Worm (Caenorhabditis elegans) whole organism, early embryonic: ENCODE measurements around the gene pgph-3.

Experiments used
- B0310.2 ChIP-seq: sonication (generic microtip); optimal IDR thresholded peaks from 2 replicates; lab custom pipeline; 2016; ENCODE audit warnings: mild to moderate bottlenecking, missing genetic modification characterization, missing compliant biosample characterization
- F13C5.2 ChIP-seq: sonication (generic microtip); optimal IDR thresholded peaks from 2 replicates; lab custom pipeline; 2017; ENCODE audit warnings: mild to moderate bottlenecking, missing genetic modification characterization, inconsistent platforms, missing compliant biosample characterization
- aly-1 ChIP-seq: sonication (generic microtip); optimal IDR thresholded peaks from 2 replicates; lab custom pipeline; 2016; ENCODE audit warnings: missing genetic modification characterization, missing compliant biosample characterization
- ama-1 ChIP-seq: fragments of 150-350 bp; optimal IDR thresholded peaks from 2 replicates; lab custom pipeline; 2014
- ceh-13 ChIP-seq: fragments of 200-800 bp; sonication (Bioruptor generic); optimal IDR thresholded peaks from 2 replicates; lab custom pipeline; 2018; ENCODE audit warnings: mild to moderate bottlenecking, missing genetic modification characterization, missing compliant biosample characterization
- ceh-36 ChIP-seq: sonication (generic microtip); optimal IDR thresholded peaks from 2 replicates; lab custom pipeline; 2016; ENCODE audit warnings: missing genetic modification characterization, inconsistent platforms, missing compliant biosample characterization
- ets-7 ChIP-seq: sonication (generic microtip); optimal IDR thresholded peaks from 2 replicates; lab custom pipeline; 2016; ENCODE audit warnings: missing genotype, missing genetic modification characterization, missing compliant biosample characterization
- flt-1 ChIP-seq: fragments of 200-800 bp; sonication (Bioruptor generic); IDR thresholded peaks from 2 replicates; pipeline ENCODE4 v1.3.6; 2022; ENCODE audit warnings: missing genetic modification characterization, missing compliant biosample characterization
- hmbx-1 ChIP-seq: sonication (generic microtip); optimal IDR thresholded peaks from 2 replicates; lab custom pipeline; 2016; ENCODE audit warnings: mild to moderate bottlenecking, missing genetic modification characterization, missing compliant biosample characterization
- hmg-4 ChIP-seq: fragments of 200-800 bp; sonication (Bioruptor generic); optimal IDR thresholded peaks from 2 replicates; lab custom pipeline; 2018; ENCODE audit warnings: mild to moderate bottlenecking, missing genetic modification characterization, missing compliant biosample characterization
- hnd-1 ChIP-seq: sonication (generic microtip); optimal IDR thresholded peaks from 2 replicates; lab custom pipeline; 2016; ENCODE audit warnings: missing genetic modification characterization, missing compliant biosample characterization
- pes-1 ChIP-seq: fragments of 200-800 bp; sonication (Bioruptor generic); IDR thresholded peaks from 2 replicates; pipeline ENCODE4 v1.3.6; 2022; ENCODE audit warnings: missing genetic modification reagents, missing genetic modification characterization, missing compliant biosample characterization
- scrt-1 ChIP-seq: fragments of 200-800 bp; sonication (Bioruptor generic); IDR thresholded peaks from 2 replicates; pipeline ENCODE4 v1.3.6; 2022; ENCODE audit warnings: missing genetic modification characterization, missing compliant biosample characterization
- sea-1 ChIP-seq: fragments of 200-800 bp; sonication (Bioruptor generic); conservative IDR thresholded peaks from 2 replicates; pipeline ENCODE4 v1.3.6; 2022; ENCODE audit warnings: missing genetic modification characterization, missing compliant biosample characterization
- tbx-11 ChIP-seq: fragments of 200-800 bp; sonication (Bioruptor generic); IDR thresholded peaks from 2 replicates; pipeline ENCODE4 v1.3.6; 2022; ENCODE audit warnings: missing genetic modification characterization, missing compliant biosample characterization
- tbx-37 ChIP-seq: fragments of 200-800 bp; sonication (Bioruptor generic); conservative IDR thresholded peaks from 2 replicates; pipeline ENCODE4 v1.3.6; 2022; ENCODE audit warnings: missing genetic modification reagents, missing genetic modification characterization, missing compliant biosample characterization
- tra-4 ChIP-seq: sonication (generic microtip); optimal IDR thresholded peaks from 2 replicates; lab custom pipeline; 2017; ENCODE audit warnings: missing genetic modification characterization, missing compliant biosample characterization

Gene pgph-3

DNA sequence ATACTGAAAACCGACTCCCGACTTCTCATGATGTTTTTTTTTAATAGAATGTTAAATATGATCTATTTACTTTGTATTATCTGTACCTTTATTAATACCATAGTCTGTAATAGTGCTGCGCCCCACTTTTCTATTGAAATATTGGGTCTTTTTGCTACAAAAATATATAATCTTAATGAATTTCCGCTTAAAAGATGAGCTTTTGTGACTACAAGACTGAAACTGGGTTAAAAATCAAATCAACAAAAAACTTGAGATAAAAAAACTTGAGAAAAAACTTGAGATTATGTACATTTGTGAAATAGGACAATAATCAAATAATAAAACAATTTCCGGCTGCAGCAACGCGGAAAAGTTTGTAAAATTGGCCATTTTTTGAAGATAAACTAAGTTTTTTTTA lies 32.9 kb downstream of the pgph-3 start, which contains the start of gene K09H11.15:
Gene K09H11.15, minus strand, starts transcription at position 101 of the 400 bp plus-strand sequence.
- TF ChIP-seq tbx-37, result no peak

DNA sequence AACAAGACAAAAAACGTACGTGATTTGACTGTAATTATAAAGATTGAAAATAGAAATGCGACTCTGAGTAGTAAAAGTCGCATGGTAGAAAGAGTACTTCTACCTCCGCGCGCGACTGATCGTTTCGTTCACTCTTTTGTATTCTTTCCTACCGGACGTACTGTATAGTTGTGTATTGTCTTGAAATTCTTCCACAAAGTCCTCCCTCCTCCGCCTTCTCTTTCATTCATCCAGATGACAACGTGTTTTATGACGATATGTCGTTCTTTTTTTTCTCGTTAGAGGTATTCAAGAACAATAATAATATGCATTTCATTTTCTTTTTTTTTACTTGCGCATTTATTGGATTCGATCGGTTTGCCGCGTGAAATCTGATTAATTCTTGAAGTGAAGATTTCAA lies 37.2 kb downstream of the pgph-3 start, which contains the start of gene K09H11.4:
Gene K09H11.4, minus strand, starts transcription at position 101 of the 400 bp plus-strand sequence.
- TF ChIP-seq flt-1 (GFP tag; lab: Robert Waterston, UW), result no peak
- TF ChIP-seq tra-4 (tag; lab: Kevin White, UChicago), result no peak
- no peak for TF ChIP-seq tbx-11 (GFP tag; lab: Robert Waterston, UW)
- no peak for TF ChIP-seq sea-1 (GFP tag; lab: Robert Waterston, UW)
- TF ChIP-seq ceh-13 (GFP tag; lab: Kevin White, UChicago), result no peak
- no peak for TF ChIP-seq scrt-1 (GFP tag; lab: Robert Waterston, UW)
- no peak for TF ChIP-seq hmbx-1 (tag; lab: Kevin White, UChicago)
- TF ChIP-seq ets-7 (tag; lab: Kevin White, UChicago), result no peak
- no peak for TF ChIP-seq pes-1 (GFP tag; lab: Robert Waterston, UW)
- no peak for TF ChIP-seq hmg-4 (GFP tag; lab: Kevin White, UChicago)
- no peak for TF ChIP-seq ceh-36

DNA sequence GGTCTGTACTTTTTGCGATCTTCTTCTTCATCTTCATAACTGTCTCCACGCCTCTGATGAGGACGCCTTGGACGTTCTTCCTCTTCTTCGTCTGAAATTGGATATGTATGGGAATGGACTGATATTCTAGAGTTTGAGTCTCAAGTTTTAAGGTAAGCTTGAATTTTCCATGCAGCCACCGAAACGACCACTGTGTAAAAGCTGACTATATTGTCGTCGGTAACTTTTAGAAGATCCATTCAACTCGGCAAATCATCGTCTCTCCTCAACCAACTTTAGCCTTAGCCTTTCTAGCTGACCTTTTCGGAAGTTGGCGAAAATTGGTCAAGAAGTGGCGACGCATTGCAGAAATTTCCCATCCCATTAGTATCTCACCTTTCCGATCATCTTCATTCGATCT lies 39.3 kb downstream of the pgph-3 start:
- TF ChIP-seq tra-4 (tag; lab: Kevin White, UChicago), result no peak

DNA sequence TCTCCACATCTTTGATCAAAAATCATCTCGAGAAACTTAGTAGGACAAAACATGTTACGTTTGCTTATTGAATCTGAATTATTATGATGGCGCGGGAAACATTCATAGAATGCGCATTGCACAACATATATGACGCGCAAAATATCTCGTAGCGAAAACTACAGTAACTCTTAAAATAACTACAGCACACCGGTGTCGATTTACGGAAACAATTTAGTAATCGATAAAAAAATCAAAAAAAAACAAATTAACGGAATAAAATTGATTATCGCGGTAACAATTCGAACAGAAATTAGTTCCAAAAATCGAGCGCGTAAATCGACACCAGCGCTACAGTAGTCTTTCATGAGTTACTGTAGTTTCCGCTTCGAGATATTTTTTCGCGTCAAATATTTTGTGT lies 41.6 kb downstream of the pgph-3 start:
- TF ChIP-seq flt-1 (GFP tag; lab: Robert Waterston, UW) (no peak), hnd-1 (no peak), tra-4 (tag; lab: Kevin White, UChicago) (no peak), scrt-1 (GFP tag; lab: Robert Waterston, UW) (no peak), hmbx-1 (tag; lab: Kevin White, UChicago) (no peak), tbx-37 (no peak), ceh-36 (no peak), B0310.2 (tag; lab: Kevin White, UChicago) (no peak), ama-1 (no peak), ceh-13 (GFP tag; lab: Kevin White, UChicago) (no peak), pes-1 (GFP tag; lab: Robert Waterston, UW) (no peak), aly-1 (tag; lab: Kevin White, UChicago) (no peak), tbx-11 (GFP tag; lab: Robert Waterston, UW) (no peak), ets-7 (tag; lab: Kevin White, UChicago) (no peak), sea-1 (GFP tag; lab: Robert Waterston, UW) (no peak), hmg-4 (GFP tag; lab: Kevin White, UChicago) (no peak)

DNA sequence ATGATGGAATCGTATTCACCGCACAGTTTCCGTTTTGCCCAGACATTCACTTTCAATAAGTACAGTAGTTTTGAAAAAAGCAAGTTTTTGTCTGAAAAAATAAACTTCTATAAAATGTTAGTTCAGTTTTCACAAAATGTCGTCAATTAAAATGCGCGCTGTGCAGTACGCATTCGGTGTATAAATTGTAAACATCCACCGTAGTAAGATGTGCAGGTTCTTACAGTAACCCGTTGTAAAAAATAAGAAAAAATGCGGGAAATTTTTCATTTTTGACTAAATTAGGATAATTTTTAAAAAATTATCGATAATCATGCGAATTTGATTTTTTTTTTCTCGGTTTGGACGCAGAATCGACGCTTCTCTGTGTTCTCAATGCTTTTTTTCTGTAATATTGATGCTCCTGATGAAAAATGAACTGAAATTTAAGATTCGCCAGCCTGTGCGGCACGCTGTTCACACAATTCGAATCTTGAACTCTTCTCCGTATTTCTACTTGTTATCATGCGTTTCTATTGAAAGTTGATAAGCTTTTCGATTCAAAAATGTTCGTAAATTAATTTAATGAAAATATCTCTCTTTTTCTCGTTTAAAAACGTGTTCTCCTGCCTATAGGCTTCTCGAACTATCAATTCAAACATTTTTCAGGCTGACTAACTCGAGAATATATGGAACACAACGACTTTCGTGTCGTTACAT lies 46.3 kb downstream of the pgph-3 start, which contains the start of gene rga-3:
Gene rga-3, plus strand, starts transcription at position 649 of the 699 bp plus-strand sequence.
- TF ChIP-seq tbx-37 (no peak), ets-7 (tag; lab: Kevin White, UChicago) (no peak), pes-1 (GFP tag; lab: Robert Waterston, UW) (no peak), ama-1 (no peak), hnd-1 (no peak), aly-1 (tag; lab: Kevin White, UChicago) (no peak), F13C5.2 (tag; lab: Kevin White, UChicago) (no peak)

DNA sequence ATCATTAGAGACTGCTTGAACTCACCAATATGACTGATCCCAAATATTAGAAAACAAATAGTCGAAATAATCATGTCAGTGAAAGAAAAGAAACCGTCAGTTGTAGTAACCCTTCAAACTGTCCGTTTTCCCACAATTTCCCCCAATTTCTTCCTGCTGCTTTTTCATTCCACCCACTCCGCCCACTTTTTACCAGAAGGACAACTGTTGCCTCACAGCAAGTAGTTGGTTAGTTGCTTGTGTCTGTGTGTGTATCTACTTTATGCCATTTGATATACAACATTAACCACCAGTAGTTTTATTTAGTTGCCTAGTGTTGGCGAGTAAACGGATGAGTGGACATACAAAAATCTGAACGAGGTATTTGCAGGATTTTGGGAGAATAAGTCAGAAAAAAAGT lies 47.1 kb downstream of the pgph-3 start, which contains the start of gene K09H11.9:
Gene K09H11.9, minus strand, starts transcription at position 101 of the 400 bp plus-strand sequence.
- TF ChIP-seq scrt-1 (GFP tag; lab: Robert Waterston, UW) (no peak), flt-1 (GFP tag; lab: Robert Waterston, UW) (no peak), B0310.2 (tag; lab: Kevin White, UChicago) (no peak), hnd-1 (no peak), tra-4 (tag; lab: Kevin White, UChicago) (no peak), tbx-11 (GFP tag; lab: Robert Waterston, UW) (no peak), ama-1 (no peak), ceh-13 (GFP tag; lab: Kevin White, UChicago) (no peak), sea-1 (GFP tag; lab: Robert Waterston, UW) (no peak), hmbx-1 (tag; lab: Kevin White, UChicago) (no peak), ets-7 (tag; lab: Kevin White, UChicago) (no peak), pes-1 (GFP tag; lab: Robert Waterston, UW) (no peak), ceh-36 (no peak), hmg-4 (GFP tag; lab: Kevin White, UChicago) (no peak), aly-1 (tag; lab: Kevin White, UChicago) (no peak), tbx-37 (no peak), F13C5.2 (tag; lab: Kevin White, UChicago) (no peak)

DNA sequence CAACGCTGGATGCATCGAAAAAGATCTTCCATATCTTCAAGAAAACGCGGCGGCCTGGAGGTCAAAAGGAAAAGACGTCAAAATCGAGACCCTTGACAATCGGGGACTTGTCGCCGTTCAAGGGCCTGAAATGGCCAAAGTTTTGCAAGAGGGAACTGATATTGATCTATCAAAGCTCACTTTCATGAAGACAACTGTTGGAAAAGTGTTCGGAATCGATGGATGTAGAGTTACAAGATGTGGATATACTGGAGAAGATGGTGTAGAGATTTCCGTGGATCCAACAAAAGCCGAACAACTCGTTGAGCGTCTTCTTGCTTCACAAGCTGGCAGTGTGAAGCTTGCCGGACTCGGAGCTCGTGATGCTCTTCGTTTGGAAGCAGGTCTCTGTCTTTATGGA lies 50.1 kb downstream of the pgph-3 start:
- TF ChIP-seq sea-1 (GFP tag; lab: Robert Waterston, UW), result no peak
- no peak for TF ChIP-seq scrt-1 (GFP tag; lab: Robert Waterston, UW)
- TF ChIP-seq aly-1 (tag; lab: Kevin White, UChicago), result no peak
- no peak for TF ChIP-seq F13C5.2 (tag; lab: Kevin White, UChicago)
- no peak for TF ChIP-seq tbx-11 (GFP tag; lab: Robert Waterston, UW)
- TF ChIP-seq hnd-1, result no peak
- TF ChIP-seq ceh-36, result no peak
- TF ChIP-seq tbx-37, result no peak
- TF ChIP-seq pes-1 (GFP tag; lab: Robert Waterston, UW), result no peak
- no peak for TF ChIP-seq tra-4 (tag; lab: Kevin White, UChicago)
- no peak for TF ChIP-seq ets-7 (tag; lab: Kevin White, UChicago)
- no peak for TF ChIP-seq ceh-13 (GFP tag; lab: Kevin White, UChicago)
- TF ChIP-seq flt-1 (GFP tag; lab: Robert Waterston, UW), result no peak
- no peak for TF ChIP-seq ama-1
- TF ChIP-seq hmg-4 (GFP tag; lab: Kevin White, UChicago), result no peak
- no peak for TF ChIP-seq B0310.2 (tag; lab: Kevin White, UChicago)
- TF ChIP-seq hmbx-1 (tag; lab: Kevin White, UChicago), result no peak
